Worm (Caenorhabditis elegans): ENCODE results near the gene scl-17.
A peak's percentile ranks its signal among the peaks of the same experiment; 100 is the strongest.

Gene scl-17

ce11 chrII:1401474-1401873, 43.5 kb upstream of the scl-17 start, which contains the start of gene Y51H7C.8:
TSS of gene Y51H7C.8 (plus strand) at chrII:1401774.
- TF ChIP-seq lin-15B (tag; optimal IDR thresholded peaks at IDR 0.05) (no peak), fos-1 (tag; optimal IDR thresholded peaks at IDR 0.05) (no peak), lsy-12 (tag; optimal IDR thresholded peaks at IDR 0.05) (no peak), nhr-77 (tag; optimal IDR thresholded peaks at IDR 0.05) (no peak)

ce11 chrII:1402167-1402619, 42.8 kb upstream of the scl-17 start, which contains the start of gene Y51H7C.7:
TSS of gene Y51H7C.7 (plus strand) at chrII:1402569.
- TF ChIP-seq R02D3.7 (tag; optimal IDR thresholded peaks at IDR 0.05) (peak; percentile 36), tbx-2 (tag; optimal IDR thresholded peaks at IDR 0.05) (peak; percentile 18), elt-2 (tag; optimal IDR thresholded peaks at IDR 0.05) (peak; percentile 22), ama-1 (optimal IDR thresholded peaks at IDR 0.05) (no peak), jun-1 (tag; optimal IDR thresholded peaks at IDR 0.05) (no peak), nhr-43 (tag; optimal IDR thresholded peaks at IDR 0.05; ENCODE audit: poor library complexity, severe bottlenecking) (no peak), lin-15B (tag; optimal IDR thresholded peaks at IDR 0.05) (peak; percentile 75), lin-39 (tag; optimal IDR thresholded peaks at IDR 0.05) (peak; percentile 24), nhr-23 (tag; optimal IDR thresholded peaks at IDR 0.05) (peak; percentile 65), nhr-76 (tag; optimal IDR thresholded peaks at IDR 0.05) (no peak)

ce11 chrII:1403056-1403455, 42.0 kb upstream of the scl-17 start, which contains the start of the genes Y51H7C.41 and cogc-4:
TSS of gene Y51H7C.41 (plus strand) at chrII:1403321.
TSS of gene cogc-4 (plus strand) at chrII:1403441.
- TF ChIP-seq ceh-16 (tag; optimal IDR thresholded peaks at IDR 0.05): no peak
- no peak for TF ChIP-seq sea-2 (GFP tag; optimal IDR thresholded peaks at IDR 0.05)
- TF ChIP-seq elt-2 (tag; optimal IDR thresholded peaks at IDR 0.05): no peak
- no peak for TF ChIP-seq unc-39 (tag; optimal IDR thresholded peaks at IDR 0.05)
- TF ChIP-seq pqm-1 (tag; optimal IDR thresholded peaks at IDR 0.05): no peak
- no peak for TF ChIP-seq lin-15B (tag; optimal IDR thresholded peaks at IDR 0.05)
- no peak for TF ChIP-seq jun-1 (tag; optimal IDR thresholded peaks at IDR 0.05)
- no peak for TF ChIP-seq nhr-76 (tag; optimal IDR thresholded peaks at IDR 0.05)
- TF ChIP-seq elt-1 (tag; optimal IDR thresholded peaks at IDR 0.05): no peak

ce11 chrII:1411372-1411771, 33.6 kb upstream of the scl-17 start, which contains the start of gene Y51H7C.9:
TSS of gene Y51H7C.9 (minus strand) at chrII:1411472.
- TF ChIP-seq elt-3 (tag; optimal IDR thresholded peaks at IDR 0.05) (no peak), jun-1 (tag; optimal IDR thresholded peaks at IDR 0.05) (no peak), ceh-16 (tag; optimal IDR thresholded peaks at IDR 0.05) (no peak), pha-4 (tag; optimal IDR thresholded peaks at IDR 0.05) (no peak), ztf-11 (tag; optimal IDR thresholded peaks at IDR 0.05) (no peak), fkh-10 (GFP tag; optimal IDR thresholded peaks at IDR 0.05) (no peak), zag-1 (tag; optimal IDR thresholded peaks at IDR 0.05) (no peak), tbx-2 (tag; optimal IDR thresholded peaks at IDR 0.05) (no peak), lsy-12 (tag; optimal IDR thresholded peaks at IDR 0.05) (no peak), skn-1 (tag; optimal IDR thresholded peaks at IDR 0.05) (no peak)

ce11 chrII:1412359-1412907, 32.6 kb upstream of the scl-17 start, which contains the start of gene alkb-1:
TSS of gene alkb-1 (plus strand) at chrII:1412409.
- TF ChIP-seq ceh-28 (tag; optimal IDR thresholded peaks at IDR 0.05) (peak; percentile 93), egl-27 (tag; optimal IDR thresholded peaks at IDR 0.05) (no peak)

ce11 chrII:1419994-1420393, 25.0 kb upstream of the scl-17 start:
- TF ChIP-seq ceh-28 (tag; optimal IDR thresholded peaks at IDR 0.05): peak; percentile 84
- no peak for TF ChIP-seq daf-12 (tag; optimal IDR thresholded peaks at IDR 0.05)

- TF ChIP-seq skn-1 (tag; optimal IDR thresholded peaks at IDR 0.05): no peak
- peak; percentile 55 for TF ChIP-seq ceh-28 (tag; optimal IDR thresholded peaks at IDR 0.05)
- TF ChIP-seq nhr-43 (tag; optimal IDR thresholded peaks at IDR 0.05; ENCODE audit: poor library complexity, severe bottlenecking): no peak
- no peak for TF ChIP-seq nhr-77 (tag; optimal IDR thresholded peaks at IDR 0.05)
Observed at ce11 chrII:1420806-1421463, 24.1 kb upstream of the scl-17 start.

Data from whole organism, L3 larva.